Worm (Caenorhabditis elegans): ENCODE results near the gene srx-78.

DNA sequence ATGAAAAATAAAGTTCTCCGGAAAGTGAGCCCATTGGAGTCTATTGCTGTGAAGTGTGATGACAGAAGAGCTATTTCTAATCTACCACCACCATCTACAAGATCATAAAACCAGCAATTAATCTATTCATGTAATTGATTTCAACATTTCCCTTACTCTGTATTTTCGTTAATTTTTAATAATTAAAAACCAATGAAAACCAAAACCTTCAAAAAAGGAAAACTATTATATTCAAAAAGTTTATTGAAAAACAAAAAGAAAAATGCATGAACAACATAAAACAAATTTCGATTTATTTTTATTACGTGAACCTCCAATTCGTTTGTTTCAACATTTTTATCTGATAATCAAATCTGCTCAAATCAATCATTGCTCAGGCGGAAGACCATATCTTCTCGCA lies 4.6 kb downstream of the srx-78 start, which contains the start of gene C01G10.1:
- no peak for TF ChIP-seq nhr-237 (tag; optimal IDR thresholded peaks at IDR 0.05)
- no peak for TF ChIP-seq zag-1 (tag; optimal IDR thresholded peaks at IDR 0.05)
- TF ChIP-seq nhr-77 (tag; optimal IDR thresholded peaks at IDR 0.05) = no peak
- no peak for TF ChIP-seq ama-1 (optimal IDR thresholded peaks at IDR 0.05)
- no peak for TF ChIP-seq nhr-25 (tag; optimal IDR thresholded peaks at IDR 0.05)
- no peak for TF ChIP-seq mdl-1 (tag; optimal IDR thresholded peaks at IDR 0.05)
- TF ChIP-seq aly-2 (tag; optimal IDR thresholded peaks at IDR 0.05) = no peak
- TF ChIP-seq nhr-6 (tag; optimal IDR thresholded peaks at IDR 0.05) = no peak
- TF ChIP-seq C34F6.9 (tag; optimal IDR thresholded peaks at IDR 0.05) = no peak
- no peak for TF ChIP-seq snpc-4 (tag; optimal IDR thresholded peaks at IDR 0.05)
- no peak for TF ChIP-seq unc-62 (GFP tag; optimal IDR thresholded peaks at IDR 0.05)
- TF ChIP-seq nhr-129 (tag; optimal IDR thresholded peaks at IDR 0.05) = no peak
- no peak for TF ChIP-seq elt-3 (tag; optimal IDR thresholded peaks at IDR 0.05)
- TF ChIP-seq ztf-4 (tag; optimal IDR thresholded peaks at IDR 0.05) = no peak

Measured in whole organism, L2 larva.